Fruit fly (Drosophila melanogaster): ENCODE data around the gene Gr22a.

The Gr22a gene

DNA sequence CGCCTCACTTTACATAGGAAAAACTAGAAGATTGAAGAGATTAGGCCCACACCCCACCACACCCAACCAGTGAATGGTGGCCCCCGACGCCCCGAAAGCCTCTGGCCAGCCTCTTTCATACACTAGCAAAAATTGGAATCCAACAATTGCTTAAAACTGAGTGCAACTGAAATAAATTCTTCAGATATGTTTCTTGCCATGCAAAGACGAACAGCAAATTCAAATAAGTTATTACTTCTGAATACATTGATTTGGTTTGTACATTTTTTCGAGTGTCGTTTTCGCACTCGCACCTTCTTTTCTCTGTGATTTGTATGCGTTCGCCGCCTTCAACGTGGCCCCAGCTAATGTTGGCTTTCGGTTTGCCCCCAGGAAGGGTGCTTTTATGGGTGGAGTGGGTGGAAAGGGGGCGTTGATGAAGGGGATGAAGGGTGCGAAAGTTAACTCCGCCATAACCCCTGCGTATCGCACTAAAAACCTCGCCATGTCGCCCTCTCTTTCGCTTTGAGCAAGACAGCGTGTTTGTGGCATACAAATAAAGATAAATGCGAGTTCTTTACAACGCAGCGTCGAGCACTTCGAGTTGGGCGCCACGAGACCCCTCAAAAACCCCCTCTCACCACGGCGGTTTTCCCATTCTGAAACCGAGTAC, 43.1 kb upstream of the Gr22a start (continued):
- TF ChIP-seq CG3163 (GFP tag; optimal IDR thresholded peaks at IDR 0.05) (no peak), CG2889 (GFP tag; IDR thresholded peaks at IDR 0.05) (0 out of 3 replicates have a peak, but pooled peaks have one; percentile 59), Adf1 (GFP tag; IDR thresholded peaks at IDR 0.05) (peak; percentile 30; the same call in 1 of the 2 replicates), ewg (GFP tag; optimal IDR thresholded peaks at IDR 0.05) (peak; percentile 0), CG11398 (GFP tag; optimal IDR thresholded peaks at IDR 0.05) (no peak), dan (GFP tag; IDR thresholded peaks at IDR 0.05) (no peak), CkIIα-i1 (GFP tag; IDR thresholded peaks at IDR 0.05) (no peak), Myb (GFP tag; optimal IDR thresholded peaks at IDR 0.05) (peak; percentile 3), E2f1 (GFP tag; IDR thresholded peaks at IDR 0.05) (no peak; the same call in 1 of the 2 replicates), CG1792 (GFP tag; optimal IDR thresholded peaks at IDR 0.05) (no peak), CG6272 (GFP tag; IDR thresholded peaks at IDR 0.05) (no peak), CG17359 (tag; optimal IDR thresholded peaks at IDR 0.05) (peak; percentile 38), zen (tag; optimal IDR thresholded peaks at IDR 0.05) (no peak), HLHmδ (GFP tag; optimal IDR thresholded peaks at IDR 0.05) (no peak), CG12219 (GFP tag; optimal IDR thresholded peaks at IDR 0.05) (peak; percentile 8), CG3281 (GFP tag; optimal IDR thresholded peaks at IDR 0.05) (peak; percentile 62), Dek (tag; optimal IDR thresholded peaks at IDR 0.05) (peak; percentile 45), tup (GFP tag; optimal IDR thresholded peaks at IDR 0.05) (peak; percentile 8), Lim3 (GFP tag; IDR thresholded peaks at IDR 0.05) (no peak), CG1529 (GFP tag; optimal IDR thresholded peaks at IDR 0.05) (no peak), pzg (GFP tag; optimal IDR thresholded peaks at IDR 0.05) (no peak), CG11560 (tag; IDR thresholded peaks at IDR 0.05) (no peak), CG18011 (GFP tag; optimal IDR thresholded peaks at IDR 0.05) (no peak), Dfd (GFP tag; optimal IDR thresholded peaks at IDR 0.05) (no peak), CG17829 (tag; optimal IDR thresholded peaks at IDR 0.05) (no peak), lbe (GFP tag; optimal IDR thresholded peaks at IDR 0.05) (no peak), CG11696 (GFP tag; IDR thresholded peaks at IDR 0.05) (0 out of 2 replicates have a peak, but pooled peaks have one; percentile 29), CG12071 (GFP tag; optimal IDR thresholded peaks at IDR 0.05) (peak; percentile 7), Camta (GFP tag; optimal IDR thresholded peaks at IDR 0.05) (no peak), CG7928 (GFP tag; optimal IDR thresholded peaks at IDR 0.05) (no peak), Stat92E (GFP tag; optimal IDR thresholded peaks at IDR 0.05) (no peak), h (optimal IDR thresholded peaks at IDR 0.05) (no peak), unpg (GFP tag; optimal IDR thresholded peaks at IDR 0.05) (peak; percentile 37), GATAe (GFP tag; conservative IDR thresholded peaks at IDR 0.05) (no peak), BtbVII (GFP tag; optimal IDR thresholded peaks at IDR 0.05) (no peak), CG11504 (tag; optimal IDR thresholded peaks at IDR 0.05) (peak; percentile 56), unc-4 (GFP tag; IDR thresholded peaks at IDR 0.05; ENCODE audit: partially characterized antibody) (no peak), Neu2 (GFP tag; optimal IDR thresholded peaks at IDR 0.05; ENCODE audit: borderline replicate concordance) (no peak), chinmo (GFP tag; IDR thresholded peaks at IDR 0.05; ENCODE audit: partially characterized antibody) (0 out of 4 replicates have a peak, but pooled peaks have one; percentile 19), CG4328 (GFP tag; optimal IDR thresholded peaks at IDR 0.05) (no peak), luna (GFP tag; optimal IDR thresholded peaks at IDR 0.05) (no peak), crol (GFP tag; IDR thresholded peaks at IDR 0.05) (no peak), corto (GFP tag; optimal IDR thresholded peaks at IDR 0.05) (no peak), peb (GFP tag; IDR thresholded peaks at IDR 0.05) (0 out of 2 replicates have a peak, but pooled peaks have one; percentile 26), CG17802 (tag; optimal IDR thresholded peaks at IDR 0.05) (no peak), CG2712 (tag; optimal IDR thresholded peaks at IDR 0.05) (no peak), zen2 (GFP tag; IDR thresholded peaks at IDR 0.05; ENCODE audit: partially characterized antibody) (no peak), tll (GFP tag; optimal IDR thresholded peaks at IDR 0.05) (no peak), fru (optimal IDR thresholded peaks at IDR 0.05) (no peak)

All from whole organism, embryonic.